Worm (Caenorhabditis elegans) whole organism, L3 larva: Measurements from ENCODE around the gene F56A11.6.

ENCODE experiments used
- ZK546.5 ChIP-seq: sonication (generic microtip); optimal IDR thresholded peaks from 2 replicates; lab custom pipeline; 2017; ENCODE audit warnings: missing biosample characterization, missing genetic modification characterization
- egl-5 ChIP-seq: fragments of 150-350 bp; optimal IDR thresholded peaks from 2 replicates; lab custom pipeline; 2017; ENCODE audit warnings: missing biosample characterization, missing genetic modification reagents, missing genetic modification characterization, inconsistent platforms
- lin-15B ChIP-seq: fragments of 150-350 bp; optimal IDR thresholded peaks from 2 replicates; lab custom pipeline; 2014; ENCODE audit warnings: missing biosample characterization, missing genetic modification characterization
- lin-39 ChIP-seq: fragments of 150-350 bp; optimal IDR thresholded peaks from 2 replicates; lab custom pipeline; 2018; ENCODE audit warnings: missing biosample characterization, missing genetic modification reagents, missing genetic modification characterization
- mdl-1 ChIP-seq: fragments of 150-350 bp; optimal IDR thresholded peaks from 2 replicates; lab custom pipeline; 2014; ENCODE audit warnings: missing biosample characterization, missing genetic modification characterization
- nhr-12 ChIP-seq: fragments of 150-350 bp; optimal IDR thresholded peaks from 2 replicates; lab custom pipeline; 2014; ENCODE audit warnings: missing biosample characterization, missing genetic modification characterization
- nhr-25 ChIP-seq: sonication (generic microtip); optimal IDR thresholded peaks from 2 replicates; lab custom pipeline; 2017; ENCODE audit warnings: missing biosample characterization, missing genetic modification characterization
- nhr-28 ChIP-seq: fragments of 150-350 bp; optimal IDR thresholded peaks from 2 replicates; lab custom pipeline; 2014; ENCODE audit warnings: missing biosample characterization, missing genetic modification characterization
- snpc-4 ChIP-seq: fragments of 150-350 bp; optimal IDR thresholded peaks from 2 replicates; lab custom pipeline; 2014; ENCODE audit warnings: missing biosample characterization, missing genetic modification characterization
- tbx-2 ChIP-seq: sonication (generic microtip); optimal IDR thresholded peaks from 2 replicates; lab custom pipeline; 2016; ENCODE audit warnings: mild to moderate bottlenecking, missing genetic modification characterization, missing compliant biosample characterization
- zag-1 ChIP-seq: fragments of 150-350 bp; optimal IDR thresholded peaks from 2 replicates; lab custom pipeline; 2014; ENCODE audit warnings: missing biosample characterization, missing genetic modification characterization
- ztf-11 ChIP-seq: fragments of 150-350 bp; optimal IDR thresholded peaks from 2 replicates; lab custom pipeline; 2014; ENCODE audit warnings: missing biosample characterization, missing genetic modification characterization

DNA sequence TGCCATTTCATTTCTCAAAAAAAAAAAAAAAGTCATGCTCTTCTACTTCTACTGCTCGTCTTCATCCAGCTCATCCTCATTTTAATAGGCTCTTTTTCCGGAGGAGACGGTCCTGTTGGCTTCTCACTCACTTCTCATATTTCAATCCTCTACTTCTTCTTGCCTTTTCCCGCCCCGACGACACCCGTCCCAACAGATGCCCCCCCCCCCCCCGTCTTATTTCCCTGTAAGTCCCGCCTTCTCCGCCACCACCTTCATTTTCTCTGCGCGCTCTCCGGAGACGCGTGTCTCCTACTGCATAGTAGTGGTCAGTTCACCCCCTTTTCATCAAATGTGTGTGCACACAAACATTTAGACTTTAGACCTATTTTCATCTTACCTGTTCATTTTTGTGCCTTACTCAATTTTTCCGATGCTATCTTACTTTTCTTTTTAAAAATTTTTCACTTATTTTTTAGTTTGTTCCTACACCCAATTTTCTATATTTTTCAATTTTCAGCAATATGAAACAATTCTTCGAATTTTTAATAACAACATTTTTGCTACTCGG is 23.2 kb downstream of the F56A11.6 start, which contains the start of gene efn-4:
- TF ChIP-seq ZK546.5 (tag; lab: Kevin White, UChicago) (no peak), ztf-11 (tag; lab: Kevin White, UChicago) (no peak), lin-39 (tag; lab: Kevin White, UChicago) (no peak), mdl-1 (tag; lab: Kevin White, UChicago) (no peak), nhr-28 (tag; lab: Kevin White, UChicago) (no peak), egl-5 (no peak), zag-1 (no peak), snpc-4 (tag; lab: Kevin White, UChicago) (no peak), lin-15B (tag; lab: Kevin White, UChicago) (no peak), nhr-25 (tag; lab: Kevin White, UChicago) (no peak), nhr-12 (no peak), tbx-2 (tag; lab: Kevin White, UChicago) (no peak)
